Fruit fly (Drosophila melanogaster) whole organism, embryonic: ENCODE data around the gene CG9117.
A peak's percentile ranks its signal among the peaks of the same experiment; 100 is the strongest.

Source experiments
- Awh ChIP-seq: fragments of 200-800 bp; sonication (Bioruptor generic); IDR thresholded peaks from 2 replicates; pipeline ENCODE4, ENCODE4 v1.3.6; 2022; ENCODE audit warnings: missing biosample characterization, missing genetic modification characterization
- Bgb ChIP-seq: fragments of 200-800 bp; sonication (Bioruptor generic); IDR thresholded peaks from 2 replicates; pipeline ENCODE4 v1.3.6; 2022; ENCODE audit warnings: missing biosample characterization, missing genetic modification characterization; ENCODE audit not compliant: partially characterized antibody
- CG1024 ChIP-seq: fragments of 200-800 bp; sonication (Bioruptor generic); IDR thresholded peaks from 2 replicates; pipeline ENCODE4 v1.3.6; 2022; ENCODE audit warnings: missing biosample characterization, missing genetic modification characterization
- CG10321 ChIP-seq: fragments of 200-800 bp; sonication (Bioruptor generic); IDR thresholded peaks from 2 replicates; pipeline ENCODE4 v1.3.6; 2022; ENCODE audit warnings: missing biosample characterization, missing genetic modification characterization
- CG11695 ChIP-seq: fragments of 200-800 bp; sonication (Bioruptor generic); IDR thresholded peaks from 3 replicates; pipeline ENCODE4 v1.3.6; 2022; ENCODE audit warnings: missing biosample characterization, missing genetic modification characterization
- CG12155 ChIP-seq: fragments of 200-800 bp; sonication (Bioruptor generic); optimal IDR thresholded peaks from 3 replicates; lab custom pipeline; 2016; ENCODE audit warnings: missing biosample characterization, missing genetic modification characterization
- CG12659 ChIP-seq: fragments of 200-800 bp; sonication (Bioruptor generic); optimal IDR thresholded peaks from 3 replicates; lab custom pipeline; 2017; ENCODE audit warnings: mild to moderate bottlenecking, missing biosample characterization, missing genetic modification reagents, missing genetic modification characterization
- CG15269 ChIP-seq: fragments of 200-800 bp; sonication (Bioruptor generic); optimal IDR thresholded peaks from 2 replicates; lab custom pipeline; 2018; ENCODE audit warnings: missing biosample characterization, mild to moderate bottlenecking, missing genetic modification characterization, moderate library complexity
- CG1603 ChIP-seq: fragments of 200-800 bp; sonication (Bioruptor generic); optimal IDR thresholded peaks from 2 replicates; lab custom pipeline; 2019; ENCODE audit warnings: missing biosample characterization, mild to moderate bottlenecking, missing genetic modification characterization, moderate library complexity
- CG16813 ChIP-seq: fragments of 200-800 bp; sonication (Bioruptor generic); IDR thresholded peaks from 3 replicates; pipeline ENCODE4 v1.3.6; 2022; ENCODE audit warnings: missing biosample characterization, missing genetic modification characterization; ENCODE audit not compliant: partially characterized antibody
- CG17359 ChIP-seq: fragments of 200-800 bp; sonication (Bioruptor generic); optimal IDR thresholded peaks from 3 replicates; lab custom pipeline; 2018; ENCODE audit warnings: missing biosample characterization, mild to moderate bottlenecking, missing genetic modification characterization, moderate library complexity
- CG17385 ChIP-seq: fragments of 200-800 bp; sonication (Bioruptor generic); optimal IDR thresholded peaks from 3 replicates; lab custom pipeline; 2018; ENCODE audit warnings: missing biosample characterization, mild to moderate bottlenecking, missing genetic modification characterization
- CG17829 ChIP-seq: fragments of 200-800 bp; optimal IDR thresholded peaks from 2 replicates; lab custom pipeline; 2019; ENCODE audit warnings: missing biosample characterization, mild to moderate bottlenecking, missing genetic modification characterization, moderate library complexity
- CG31224 ChIP-seq: fragments of 200-800 bp; sonication (Bioruptor generic); IDR thresholded peaks from 2 replicates; pipeline ENCODE4 v1.3.6; 2022; ENCODE audit warnings: missing biosample characterization, missing genetic modification characterization
- CG3163 ChIP-seq: fragments of 200-800 bp; sonication (Bioruptor generic); optimal IDR thresholded peaks from 3 replicates; lab custom pipeline; 2016; ENCODE audit warnings: missing biosample characterization, missing genetic modification characterization
- CG3407 ChIP-seq: fragments of 200-800 bp; sonication (Bioruptor generic); optimal IDR thresholded peaks from 2 replicates; lab custom pipeline; 2018; ENCODE audit warnings: missing biosample characterization, mild to moderate bottlenecking, missing genetic modification characterization
- CG3847 ChIP-seq: fragments of 200-800 bp; sonication (Bioruptor generic); IDR thresholded peaks from 2 replicates; pipeline ENCODE4 v1.3.6; 2022; ENCODE audit warnings: missing biosample characterization, missing genetic modification characterization
- CG6791 ChIP-seq: fragments of 200-800 bp; sonication (Bioruptor generic); IDR thresholded peaks from 3 replicates; pipeline ENCODE4 v1.3.6; 2022; ENCODE audit warnings: missing biosample characterization, missing genetic modification characterization; ENCODE audit not compliant: partially characterized antibody
- CG6813 ChIP-seq: fragments of 200-800 bp; sonication (Bioruptor generic); optimal IDR thresholded peaks from 2 replicates; lab custom pipeline; 2017; ENCODE audit warnings: missing biosample characterization, missing genetic modification characterization, mild to moderate bottlenecking, moderate library complexity, missing genetic modification reagents
- CG7556 ChIP-seq: fragments of 200-800 bp; sonication (Bioruptor generic); optimal IDR thresholded peaks from 2 replicates; lab custom pipeline; 2017; ENCODE audit warnings: missing biosample characterization, mild to moderate bottlenecking, missing genetic modification characterization
- CG7786 ChIP-seq: fragments of 200-800 bp; sonication (Bioruptor generic); optimal IDR thresholded peaks from 2 replicates; lab custom pipeline; 2016; ENCODE audit warnings: missing biosample characterization, missing genetic modification characterization
- CG8478 ChIP-seq: fragments of >200 bp; optimal IDR thresholded peaks from 2 replicates; lab custom pipeline; 2018
- CTCF ChIP-seq: fragments of 200-800 bp; sonication (Bioruptor generic); optimal IDR thresholded peaks from 2 replicates; lab custom pipeline; 2017; ENCODE audit warnings: missing biosample characterization, mild to moderate bottlenecking, missing genetic modification characterization, moderate library complexity
- GATAe ChIP-seq: fragments of 200-800 bp; sonication (Bioruptor generic); conservative IDR thresholded peaks from 2 replicates; pipeline ENCODE4 v1.3.6; 2022; ENCODE audit warnings: missing biosample characterization, missing genetic modification characterization
- Hmr ChIP-seq: fragments of 200-800 bp; sonication (Bioruptor generic); optimal IDR thresholded peaks from 3 replicates; lab custom pipeline; 2017; ENCODE audit warnings: mild to moderate bottlenecking, missing biosample characterization, missing genetic modification reagents, missing genetic modification characterization
- Lhr ChIP-seq: fragments of 200-800 bp; sonication (Bioruptor generic); optimal IDR thresholded peaks from 3 replicates; lab custom pipeline; 2017; ENCODE audit warnings: mild to moderate bottlenecking, missing biosample characterization, missing genetic modification reagents, missing genetic modification characterization
- Meics ChIP-seq: fragments of 200-800 bp; sonication (Bioruptor generic); optimal IDR thresholded peaks from 2 replicates; lab custom pipeline; 2017; ENCODE audit warnings: missing biosample characterization, mild to moderate bottlenecking, missing genetic modification characterization
- Nf-YC ChIP-seq: fragments of 200-800 bp; optimal IDR thresholded peaks from 3 replicates; lab custom pipeline; 2019; ENCODE audit warnings: missing biosample characterization, mild to moderate bottlenecking, missing genetic modification characterization, moderate library complexity
- Oli ChIP-seq: fragments of 200-800 bp; sonication (Bioruptor generic); optimal IDR thresholded peaks from 2 replicates; lab custom pipeline; 2018; ENCODE audit warnings: missing biosample characterization, mild to moderate bottlenecking, missing genetic modification characterization, moderate library complexity
- Scr ChIP-seq: fragments of 200-800 bp; sonication (Bioruptor generic); IDR thresholded peaks from 2 replicates; pipeline ENCODE4 v1.3.6; 2022; ENCODE audit warnings: missing biosample characterization, missing genetic modification characterization; ENCODE audit not compliant: partially characterized antibody
- Sox102F ChIP-seq: fragments of 200-800 bp; sonication (Bioruptor generic); optimal IDR thresholded peaks from 2 replicates; lab custom pipeline; 2018; ENCODE audit warnings: missing biosample characterization, mild to moderate bottlenecking, missing genetic modification characterization, moderate library complexity
- amos ChIP-seq: fragments of 200-800 bp; sonication (Bioruptor generic); IDR thresholded peaks from 2 replicates; pipeline ENCODE4 v1.3.6; 2022; ENCODE audit warnings: missing biosample characterization, missing genetic modification characterization; ENCODE audit not compliant: partially characterized antibody
- bbx ChIP-seq: fragments of 200-800 bp; sonication (Bioruptor generic); IDR thresholded peaks from 2 replicates; pipeline ENCODE4 v1.3.6; 2022; ENCODE audit warnings: missing biosample characterization, missing genetic modification characterization; ENCODE audit not compliant: partially characterized antibody
- bsh ChIP-seq, 2 experiments: fragments of 200-800 bp; sonication (Bioruptor generic); optimal IDR thresholded peaks; 2 replicates each; lab custom pipeline; 2017 to 2018; ENCODE audit warnings: mild to moderate bottlenecking in 2 of 2, missing biosample characterization in 2 of 2, missing genetic modification characterization in 2 of 2, moderate library complexity in 1 of 2
- cg ChIP-seq: fragments of 200-800 bp; sonication (Bioruptor generic); optimal IDR thresholded peaks from 3 replicates; lab custom pipeline; 2019; ENCODE audit warnings: missing biosample characterization, mild to moderate bottlenecking, missing genetic modification characterization, moderate library complexity
- disco-r ChIP-seq: fragments of 200-800 bp; sonication (Bioruptor generic); optimal IDR thresholded peaks from 2 replicates; lab custom pipeline; 2016; ENCODE audit warnings: missing biosample characterization, missing genetic modification characterization
- gcm ChIP-seq: fragments of 200-800 bp; sonication (Bioruptor generic); optimal IDR thresholded peaks from 2 replicates; lab custom pipeline; 2019; ENCODE audit warnings: missing biosample characterization, mild to moderate bottlenecking, missing genetic modification characterization, moderate library complexity
- grn ChIP-seq: fragments of 200-800 bp; sonication (Bioruptor generic); optimal IDR thresholded peaks from 3 replicates; lab custom pipeline; 2017; ENCODE audit warnings: missing biosample characterization, missing genetic modification characterization
- knrl ChIP-seq: fragments of 200-800 bp; sonication (Bioruptor generic); IDR thresholded peaks from 3 replicates; pipeline ENCODE4 v1.3.6; 2022; ENCODE audit warnings: missing biosample characterization, missing genetic modification characterization; ENCODE audit not compliant: partially characterized antibody
- mam ChIP-seq: fragments of 200-800 bp; sonication (Bioruptor generic); optimal IDR thresholded peaks from 3 replicates; lab custom pipeline; 2016; ENCODE audit warnings: missing biosample characterization, missing genetic modification characterization
- nmo ChIP-seq: fragments of 200-800 bp; sonication (Bioruptor generic); optimal IDR thresholded peaks from 2 replicates; lab custom pipeline; 2018; ENCODE audit warnings: missing biosample characterization, mild to moderate bottlenecking, missing genetic modification characterization, moderate library complexity
- otp ChIP-seq: fragments of 200-800 bp; sonication (Bioruptor generic); IDR thresholded peaks from 3 replicates; pipeline ENCODE4, ENCODE4 v1.3.6; 2022; ENCODE audit warnings: missing biosample characterization, missing genetic modification characterization
- peb ChIP-seq: fragments of 200-800 bp; sonication (Bioruptor generic); IDR thresholded peaks from 2 replicates; pipeline ENCODE4 v1.3.6; 2022; ENCODE audit warnings: missing biosample characterization, missing genetic modification characterization
- pita ChIP-seq: fragments of 200-800 bp; sonication (Bioruptor generic); optimal IDR thresholded peaks from 2 replicates; lab custom pipeline; 2017; ENCODE audit warnings: missing biosample characterization, mild to moderate bottlenecking, missing genetic modification characterization
- trem ChIP-seq: fragments of 200-800 bp; optimal IDR thresholded peaks from 3 replicates; lab custom pipeline; 2019; ENCODE audit warnings: missing biosample characterization, mild to moderate bottlenecking, missing genetic modification characterization, moderate library complexity
- twi ChIP-seq: fragments of 200-800 bp; optimal IDR thresholded peaks from 2 replicates; lab custom pipeline; 2019; ENCODE audit warnings: missing biosample characterization, mild to moderate bottlenecking, missing genetic modification characterization, moderate library complexity
- unc-4 ChIP-seq: fragments of 200-800 bp; sonication (Bioruptor generic); IDR thresholded peaks from 2 replicates; pipeline ENCODE4 v1.3.6; 2022; ENCODE audit warnings: missing biosample characterization, missing genetic modification characterization; ENCODE audit not compliant: partially characterized antibody
- vnd ChIP-seq: fragments of 200-800 bp; sonication (Bioruptor generic); IDR thresholded peaks from 3 replicates; pipeline ENCODE4 v1.3.6; 2022; ENCODE audit warnings: missing biosample characterization, missing genetic modification characterization; ENCODE audit not compliant: partially characterized antibody

CG9117 gene

dm6 chr2L:6019352-6020131, 18.2 kb downstream of the CG9117 start, which contains the start of gene H2.0 (continued):
- TF ChIP-seq nmo (peak; percentile 59), Nf-YC (tag; lab: Kevin White, UChicago) (peak; percentile 97), Oli (tag; lab: Kevin White, UChicago) (peak; percentile 46), CG11695 (GFP tag; lab: Robert Waterston, UW) (0 out of 3 replicates have a peak, but pooled peaks have one; percentile 28), gcm (GFP tag; lab: Kevin White, UChicago) (peak; percentile 37), bsh (GFP tag; optimal IDR thresholded peaks at IDR 0.05; lab: Kevin White, UChicago) (peak; percentile 46 to 47), cg (GFP tag; lab: Kevin White, UChicago) (peak; percentile 78), CG10321 (peak; percentile 56; the same call in 1 of the 2 replicates), CG3847 (GFP tag; lab: Robert Waterston, UW) (no peak), Bgb (GFP tag; lab: Robert Waterston, UW) (0 out of 2 replicates have a peak, but pooled peaks have one; percentile 10), CG7556 (peak; percentile 34), CG17385 (peak; percentile 8), grn (GFP tag; lab: Kevin White, UChicago) (peak; percentile 24), CG1603 (tag; lab: Kevin White, UChicago) (peak; percentile 57), unc-4 (GFP tag; lab: Robert Waterston, UW) (no peak), Hmr (GFP tag; lab: Kevin White, UChicago) (peak; percentile 1), CG3407 (peak; percentile 21), Awh (GFP tag; lab: Robert Waterston, UW) (peak; percentile 53), disco-r (GFP tag; lab: Kevin White, UChicago) (peak; percentile 4), CG6813 (peak; percentile 42), peb (GFP tag; lab: Robert Waterston, UW) (no peak), trem (peak; percentile 23), Meics (GFP tag; lab: Kevin White, UChicago) (no peak), CG31224 (0 out of 2 replicates have a peak, but pooled peaks have one; percentile 26), CG1024 (GFP tag; lab: Robert Waterston, UW) (0 out of 2 replicates have a peak, but pooled peaks have one; percentile 17), otp (GFP tag; lab: Robert Waterston, UW) (0 out of 3 replicates have a peak, but pooled peaks have one; percentile 49), CG12155 (GFP tag; lab: Kevin White, UChicago) (no peak), CG8478 (lab: Kevin White, UChicago) (peak; percentile 62)

dm6 chr2L:6013071-6013417, 24.7 kb downstream of the CG9117 start:
- TF ChIP-seq CG12659 (GFP tag; lab: Kevin White, UChicago) (no peak), CG17359 (no peak), vnd (GFP tag; lab: Robert Waterston, UW) (peak; percentile 33; the same call in 1 of the 3 replicates), CG15269 (tag; lab: Kevin White, UChicago) (no peak), Lhr (GFP tag; lab: Kevin White, UChicago) (no peak), CTCF (GFP tag; lab: Kevin White, UChicago) (peak; percentile 65), Scr (GFP tag; lab: Robert Waterston, UW) (peak; percentile 37; the same call in 1 of the 2 replicates), amos (GFP tag; lab: Robert Waterston, UW) (peak; percentile 64), pita (GFP tag; lab: Kevin White, UChicago) (no peak), bbx (peak; percentile 65), mam (no peak), GATAe (GFP tag; lab: Robert Waterston, UW) (no peak), CG3163 (no peak), Bgb (GFP tag; lab: Robert Waterston, UW) (peak; percentile 65), CG7786 (GFP tag; lab: Kevin White, UChicago) (no peak), knrl (GFP tag; lab: Robert Waterston, UW) (peak; percentile 47; the same call in 2 of the 3 replicates), CG6791 (peak; percentile 51; the same call in 1 of the 3 replicates), Sox102F (GFP tag; lab: Kevin White, UChicago) (no peak), CG17829 (no peak), CG16813 (GFP tag; lab: Robert Waterston, UW) (peak; percentile 64), twi (no peak)
